Worm (Caenorhabditis elegans) whole organism, midembryonic: Measurements from ENCODE around the gene C02E7.6.

Source experiments
- flt-1 ChIP-seq: fragments of 200-800 bp; sonication (Bioruptor generic); IDR thresholded peaks from 2 replicates; pipeline ENCODE4 v1.3.6; 2022; ENCODE audit warnings: missing genetic modification characterization, missing compliant biosample characterization
- ref-1 ChIP-seq: fragments of 200-800 bp; sonication (Bioruptor generic); conservative IDR thresholded peaks from 2 replicates; pipeline ENCODE4 v1.3.6; 2022; ENCODE audit warnings: missing genetic modification reagents, missing genetic modification characterization, missing compliant biosample characterization
- tab-1 ChIP-seq: fragments of 200-800 bp; sonication (Bioruptor generic); IDR thresholded peaks from 2 replicates; pipeline ENCODE4 v1.3.6; 2022; ENCODE audit warnings: missing genetic modification characterization, missing compliant biosample characterization
- ztf-23 ChIP-seq: fragments of 200-800 bp; sonication (Bioruptor generic); IDR thresholded peaks from 2 replicates; pipeline ENCODE4 v1.3.6; 2022; ENCODE audit warnings: missing genetic modification reagents, missing genetic modification characterization, missing compliant biosample characterization
- ztf-29 ChIP-seq: fragments of 200-800 bp; sonication (Bioruptor generic); IDR thresholded peaks from 2 replicates; pipeline ENCODE4 v1.3.6; 2022; ENCODE audit warnings: missing genetic modification reagents, missing genetic modification characterization, missing compliant biosample characterization

ce11 chrV:4908591-4908990 lies 10.4 kb upstream of the C02E7.6 start, which contains the start of gene ugt-13:
- TF ChIP-seq tab-1 (GFP tag; lab: Robert Waterston, UW) (no peak), ztf-29 (no peak), flt-1 (GFP tag; lab: Robert Waterston, UW) (no peak), ztf-23 (GFP tag; lab: Robert Waterston, UW) (no peak), ref-1 (GFP tag; lab: Robert Waterston, UW) (no peak)
